Worm (Caenorhabditis elegans) whole organism, L1 larva: ENCODE data around the gene T27D12.6.

Experiments
- aha-1 ChIP-seq: fragments of 150-350 bp; optimal IDR thresholded peaks from 2 replicates; lab custom pipeline; 2014; ENCODE audit warnings: missing biosample characterization, missing genetic modification characterization
- ceh-82 ChIP-seq, 3 experiments: fragments of 150-350 bp in 1 of 3; sonication (generic microtip) in 2 of 3; optimal IDR thresholded peaks; 2 replicates each; lab custom pipeline; 2014 to 2017; ENCODE audit warnings: missing biosample characterization in 3 of 3, missing genetic modification characterization in 3 of 3
- elt-2 ChIP-seq: sonication (generic microtip); optimal IDR thresholded peaks from 2 replicates; lab custom pipeline; 2016; ENCODE audit warnings: missing genetic modification characterization, mild to moderate bottlenecking, inconsistent platforms, missing compliant biosample characterization, missing genetic modification reagents
- elt-3 ChIP-seq, 6 experiments: fragments of 150-350 bp in 1 of 6; sonication (generic microtip); optimal IDR thresholded peaks; 2 replicates each; lab custom pipeline; 2017 to 2018; ENCODE audit warnings: missing biosample characterization in 6 of 6, missing genetic modification characterization in 6 of 6, inconsistent platforms in 1 of 6
- fkh-4 ChIP-seq: sonication (generic microtip); optimal IDR thresholded peaks from 2 replicates; lab custom pipeline; 2016; ENCODE audit warnings: missing compliant biosample characterization, missing genetic modification characterization, borderline replicate concordance
- mep-1 ChIP-seq: fragments of 150-350 bp; optimal IDR thresholded peaks from 2 replicates; lab custom pipeline; 2014; ENCODE audit warnings: missing biosample characterization, missing genetic modification characterization
- nhr-77 ChIP-seq: fragments of 150-350 bp; optimal IDR thresholded peaks from 2 replicates; lab custom pipeline; 2014; ENCODE audit warnings: missing biosample characterization, missing genetic modification characterization
- sox-4 ChIP-seq: sonication (generic microtip); optimal IDR thresholded peaks from 2 replicates; lab custom pipeline; 2016; ENCODE audit warnings: missing genetic modification characterization, missing compliant biosample characterization
- sup-37 ChIP-seq: fragments of 200-800 bp; sonication (Bioruptor generic); optimal IDR thresholded peaks from 2 replicates; lab custom pipeline; 2018; ENCODE audit warnings: mild to moderate bottlenecking, missing genetic modification characterization, missing compliant biosample characterization

ce11 chrII:11810436-11810835 is 24.9 kb upstream of the T27D12.6 start, which contains the start of gene F43G6.7:
- TF ChIP-seq sox-4 (tag; lab: Kevin White, UChicago) (no peak), fkh-4 (tag; lab: Kevin White, UChicago) (no peak), sup-37 (GFP tag; lab: Kevin White, UChicago) (no peak), ceh-82 (tag; optimal IDR thresholded peaks at IDR 0.05; lab: Kevin White, UChicago) (no peak), mep-1 (tag; lab: Kevin White, UChicago) (no peak), nhr-77 (tag; lab: Kevin White, UChicago) (no peak), elt-3 (tag; optimal IDR thresholded peaks at IDR 0.05; lab: Kevin White, UChicago) (no peak), aha-1 (tag; lab: Kevin White, UChicago) (no peak), elt-2 (no peak)
